Fruit fly (Drosophila melanogaster) whole organism, wandering third instar larva: ENCODE data around the gene CG31157.

Experiments
- Abd-B ChIP-seq: fragments of >200 bp; optimal IDR thresholded peaks from 2 replicates; lab custom pipeline; 2017; ENCODE audit warnings: missing biosample characterization, missing genetic modification characterization
- CrebA ChIP-seq: fragments of 200-800 bp; sonication (Bioruptor generic); optimal IDR thresholded peaks from 2 replicates; lab custom pipeline; 2016; ENCODE audit warnings: missing biosample characterization, mild to moderate bottlenecking, missing genetic modification characterization, borderline replicate concordance
- Dfd ChIP-seq: fragments of >200 bp; optimal IDR thresholded peaks from 2 replicates; lab custom pipeline; 2017; ENCODE audit warnings: missing biosample characterization, missing genetic modification characterization
- Dif ChIP-seq: fragments of 200-275, 200-300 bp; sonication (Bioruptor generic); optimal IDR thresholded peaks from 2 replicates; lab custom pipeline; 2018; ENCODE audit warnings: missing biosample characterization, missing genetic modification characterization; ENCODE audit not compliant: partially characterized antibody
- GATAd ChIP-seq: sonication (Bioruptor generic); optimal IDR thresholded peaks from 2 replicates; lab custom pipeline; 2016; ENCODE audit warnings: missing biosample characterization, missing genetic modification characterization
- HLH106 ChIP-seq: fragments of 200-800 bp; optimal IDR thresholded peaks from 3 replicates; lab custom pipeline; 2019; ENCODE audit warnings: missing biosample characterization, mild to moderate bottlenecking, missing genetic modification characterization, moderate library complexity
- Hnf4 ChIP-seq: fragments of 200-800 bp; sonication (Bioruptor generic); optimal IDR thresholded peaks from 2 replicates; lab custom pipeline; 2016; ENCODE audit warnings: missing biosample characterization, mild to moderate bottlenecking, missing genetic modification characterization
- Hr78 ChIP-seq: fragments of >200 bp; optimal IDR thresholded peaks from 2 replicates; lab custom pipeline; 2017; ENCODE audit warnings: missing biosample characterization, missing genetic modification characterization
- Hr83 ChIP-seq: fragments of 200-300 bp; sonication (Bioruptor generic); optimal IDR thresholded peaks from 2 replicates; lab custom pipeline; 2016; ENCODE audit warnings: missing biosample characterization, mild to moderate bottlenecking, missing genetic modification characterization, moderate library complexity; ENCODE audit not compliant: poor library complexity, severe bottlenecking
- Jra ChIP-seq: sonication (Bioruptor generic); optimal IDR thresholded peaks from 2 replicates; lab custom pipeline; 2016; ENCODE audit warnings: missing biosample characterization, missing genetic modification characterization
- Mio ChIP-seq: sonication (Bioruptor generic); optimal IDR thresholded peaks from 2 replicates; lab custom pipeline; 2016; ENCODE audit warnings: missing biosample characterization, missing genetic modification characterization
- Myc ChIP-seq: fragments of >200 bp; optimal IDR thresholded peaks from 2 replicates; lab custom pipeline; 2017
- OdsH ChIP-seq: fragments of 200-800 bp; sonication (Bioruptor generic); optimal IDR thresholded peaks from 2 replicates; lab custom pipeline; 2016; ENCODE audit warnings: missing biosample characterization, mild to moderate bottlenecking, missing genetic modification characterization
- Sp1 ChIP-seq: fragments of 200-800 bp; sonication (Bioruptor generic); optimal IDR thresholded peaks from 3 replicates; lab custom pipeline; 2019; ENCODE audit warnings: missing biosample characterization, mild to moderate bottlenecking, missing genetic modification characterization, moderate library complexity
- br ChIP-seq: fragments of 200-800 bp; sonication (Bioruptor generic); optimal IDR thresholded peaks from 2 replicates; lab custom pipeline; 2016; ENCODE audit warnings: missing biosample characterization, missing genetic modification characterization
- brk ChIP-seq: fragments of 200-800 bp; sonication (Bioruptor generic); optimal IDR thresholded peaks from 2 replicates; lab custom pipeline; 2016; ENCODE audit warnings: missing biosample characterization, mild to moderate bottlenecking, missing genetic modification characterization
- dl ChIP-seq, 2 experiments: fragments of 175-275, 200-275 bp in 1 of 2; fragments of 200-275 bp in 1 of 2; sonication (Bioruptor generic); optimal IDR thresholded peaks; lab custom pipeline; 2018; ENCODE audit warnings: mild to moderate bottlenecking in 2 of 2, missing biosample characterization in 2 of 2, missing genetic modification characterization in 2 of 2, moderate library complexity in 2 of 2; ENCODE audit not compliant: partially characterized antibody in 2 of 2, insufficient read depth in 1 of 2
- dmrt93B ChIP-seq: fragments of 200-800 bp; sonication (Bioruptor generic); optimal IDR thresholded peaks from 2 replicates; lab custom pipeline; 2018; ENCODE audit warnings: missing biosample characterization, mild to moderate bottlenecking, missing genetic modification characterization
- ey ChIP-seq: fragments of 200-800 bp; sonication (Bioruptor generic); optimal IDR thresholded peaks from 2 replicates; lab custom pipeline; 2016; ENCODE audit warnings: missing biosample characterization, missing genetic modification characterization
- foxo ChIP-seq, 2 experiments: fragments of 200-800 bp; sonication (Bioruptor generic); optimal IDR thresholded peaks; 2 replicates in 1 of 2; 3 replicates in 1 of 2; lab custom pipeline; 2016 to 2017; ENCODE audit warnings: missing biosample characterization in 2 of 2, missing genetic modification characterization in 2 of 2
- fru ChIP-seq: fragments of 200-800 bp; sonication (Bioruptor generic); optimal IDR thresholded peaks from 3 replicates; lab custom pipeline; 2016; ENCODE audit warnings: missing biosample characterization, mild to moderate bottlenecking, missing genetic modification characterization
- lola ChIP-seq: fragments of >200 bp; optimal IDR thresholded peaks from 2 replicates; lab custom pipeline; 2017; ENCODE audit warnings: missing biosample characterization, missing genetic modification characterization
- pan ChIP-seq: fragments of >200 bp; optimal IDR thresholded peaks from 2 replicates; lab custom pipeline; 2017
- psq ChIP-seq: fragments of 200-800 bp; sonication (Bioruptor generic); optimal IDR thresholded peaks from 3 replicates; lab custom pipeline; 2017; ENCODE audit warnings: missing biosample characterization, mild to moderate bottlenecking, missing genetic modification characterization, moderate library complexity
- rgr ChIP-seq: fragments of 200-800 bp; sonication (Bioruptor generic); optimal IDR thresholded peaks from 3 replicates; lab custom pipeline; 2016; ENCODE audit warnings: missing biosample characterization, mild to moderate bottlenecking, missing genetic modification characterization
- sage ChIP-seq: fragments of 200-800 bp; sonication (Bioruptor generic); optimal IDR thresholded peaks from 2 replicates; lab custom pipeline; 2016; ENCODE audit warnings: missing biosample characterization, mild to moderate bottlenecking, missing genetic modification characterization
- tai ChIP-seq: sonication (Bioruptor generic); optimal IDR thresholded peaks from 2 replicates; lab custom pipeline; 2016; ENCODE audit warnings: missing biosample characterization, missing genetic modification characterization
- usp ChIP-seq: fragments of >200 bp; optimal IDR thresholded peaks from 2 replicates; lab custom pipeline; 2017; ENCODE audit warnings: missing biosample characterization, missing genetic modification characterization

The CG31157 gene

dm6 chr3R:13082382-13082781 lies 34.9 kb downstream of the CG31157 start:
- TF ChIP-seq pan (lab: Kevin White, UChicago) (no peak), HLH106 (tag; lab: Kevin White, UChicago) (no peak), Dif (GFP tag; lab: Kevin White, UChicago) (no peak), Dfd (GFP tag; lab: Kevin White, UChicago) (no peak), Hr78 (GFP tag; lab: Kevin White, UChicago) (no peak), br (GFP tag; lab: Kevin White, UChicago) (no peak), Jra (GFP tag; lab: Kevin White, UChicago) (no peak), brk (no peak), OdsH (no peak), usp (GFP tag; lab: Kevin White, UChicago) (no peak)

dm6 chr3R:13085924-13086323 lies 38.4 kb downstream of the CG31157 start, which contains the start of gene CG43063:
CG43063 (plus strand) TSS chr3R:13086224.
- TF ChIP-seq tai (GFP tag; lab: Kevin White, UChicago): no peak
- TF ChIP-seq Dfd (GFP tag; lab: Kevin White, UChicago): no peak
- no peak for TF ChIP-seq CrebA

dm6 chr3R:13088395-13088794 lies 40.9 kb downstream of the CG31157 start, which contains the start of gene timeout:
timeout (plus strand) TSS chr3R:13088651.
- TF ChIP-seq psq (GFP tag; lab: Kevin White, UChicago): no peak
- TF ChIP-seq Myc (lab: Kevin White, UChicago): no peak
- TF ChIP-seq lola (GFP tag; lab: Kevin White, UChicago): no peak
- TF ChIP-seq HLH106 (tag; lab: Kevin White, UChicago): no peak

- TF ChIP-seq sage (GFP tag; lab: Kevin White, UChicago) (no peak), dl (GFP tag; optimal IDR thresholded peaks at IDR 0.05; lab: Kevin White, UChicago; ENCODE audit: insufficient read depth in 1 of 2, partially characterized antibody in 2 of 2) (no peak), Dif (GFP tag; lab: Kevin White, UChicago) (no peak), dmrt93B (no peak), Hnf4 (GFP tag; lab: Kevin White, UChicago) (no peak), OdsH (no peak), foxo (GFP tag; optimal IDR thresholded peaks at IDR 0.05; lab: Kevin White, UChicago) (no peak), tai (GFP tag; lab: Kevin White, UChicago) (no peak), psq (GFP tag; lab: Kevin White, UChicago) (no peak), Sp1 (GFP tag; lab: Kevin White, UChicago) (no peak), GATAd (GFP tag; lab: Kevin White, UChicago) (no peak), CrebA (no peak), rgr (GFP tag; lab: Kevin White, UChicago) (no peak), Myc (lab: Kevin White, UChicago) (no peak), ey (GFP tag; lab: Kevin White, UChicago) (no peak), Abd-B (GFP tag; lab: Kevin White, UChicago) (no peak), HLH106 (tag; lab: Kevin White, UChicago) (no peak), brk (no peak)
Observed at dm6 chr3R:13088942-13089341, 41.4 kb downstream of the CG31157 start, which contains the start of gene CG34308. CG34308 (plus strand) TSS chr3R:13089242.

- TF ChIP-seq rgr (GFP tag; lab: Kevin White, UChicago) (no peak), OdsH (no peak), fru (GFP tag; lab: Kevin White, UChicago) (no peak), HLH106 (tag; lab: Kevin White, UChicago) (no peak), tai (GFP tag; lab: Kevin White, UChicago) (no peak), GATAd (GFP tag; lab: Kevin White, UChicago) (no peak), Hr83 (GFP tag; lab: Kevin White, UChicago) (no peak), foxo (GFP tag; optimal IDR thresholded peaks at IDR 0.05; lab: Kevin White, UChicago) (no peak), Mio (GFP tag; lab: Kevin White, UChicago) (no peak), Jra (GFP tag; lab: Kevin White, UChicago) (no peak), CrebA (no peak)
Observed at dm6 chr3R:13091666-13092065, 44.1 kb downstream of the CG31157 start.
